Worm (Caenorhabditis elegans) whole organism, young adult: Measurements from ENCODE around the gene C13C4.6.

ENCODE experiments used
- Y95B8A.8 ChIP-seq: fragments of 200-800 bp; sonication (Bioruptor generic); IDR thresholded peaks from 2 replicates; pipeline ENCODE4 v1.3.6; 2022; ENCODE audit warnings: missing genetic modification reagents, missing genetic modification characterization, missing compliant biosample characterization
- zfh-2 ChIP-seq: fragments of 200-800 bp; sonication (Bioruptor generic); conservative IDR thresholded peaks from 2 replicates; pipeline ENCODE4 v1.3.6; 2022; ENCODE audit warnings: missing genetic modification reagents, missing genetic modification characterization, missing compliant biosample characterization
- ztf-22 ChIP-seq: fragments of 200-800 bp; sonication (Bioruptor generic); optimal IDR thresholded peaks from 2 replicates; lab custom pipeline; 2018; ENCODE audit warnings: mild to moderate bottlenecking, missing genetic modification characterization, moderate library complexity, missing compliant biosample characterization

ce11 chrV:12162906-12163305 is 41.5 kb downstream of the C13C4.6 start, which contains the start of gene srj-4:
- TF ChIP-seq zfh-2 (GFP tag; lab: Robert Waterston, UW) (no peak), Y95B8A.8 (no peak), ztf-22 (GFP tag; lab: Kevin White, UChicago) (no peak)
